Fruit fly (Drosophila melanogaster) whole organism, embryonic: ENCODE results near the gene Tbc1d22.

Source experiments
- CG12659 ChIP-seq: fragments of 200-800 bp; sonication (Bioruptor generic); optimal IDR thresholded peaks from 3 replicates; lab custom pipeline; 2017; ENCODE audit warnings: mild to moderate bottlenecking, missing biosample characterization, missing genetic modification reagents, missing genetic modification characterization
- CG17186 ChIP-seq: fragments of 200-800 bp; sonication (Bioruptor generic); optimal IDR thresholded peaks from 3 replicates; lab custom pipeline; 2017; ENCODE audit warnings: missing biosample characterization, missing genetic modification reagents, missing genetic modification characterization
- CG30020 ChIP-seq: fragments of 200-800 bp; optimal IDR thresholded peaks from 2 replicates; lab custom pipeline; 2019; ENCODE audit warnings: missing biosample characterization, mild to moderate bottlenecking, missing genetic modification characterization, moderate library complexity
- CG8089 ChIP-seq: fragments of 200-800 bp; sonication (Bioruptor generic); optimal IDR thresholded peaks from 3 replicates; lab custom pipeline; 2016; ENCODE audit warnings: missing biosample characterization, missing genetic modification characterization
- Mes4 ChIP-seq: fragments of 200-800 bp; sonication (Bioruptor generic); optimal IDR thresholded peaks from 2 replicates; lab custom pipeline; 2016; ENCODE audit warnings: missing biosample characterization, missing genetic modification characterization
- Sin3A ChIP-seq: fragments of >200 bp; optimal IDR thresholded peaks from 2 replicates; lab custom pipeline; 2018
- corto ChIP-seq: fragments of 200-800 bp; sonication (Bioruptor generic); optimal IDR thresholded peaks from 2 replicates; lab custom pipeline; 2016; ENCODE audit warnings: missing biosample characterization, mild to moderate bottlenecking, missing genetic modification characterization, moderate library complexity
- crc ChIP-seq: fragments of 200-800 bp; sonication (Bioruptor generic); optimal IDR thresholded peaks from 2 replicates; lab custom pipeline; 2016; ENCODE audit warnings: missing biosample characterization, missing genetic modification characterization
- fd102C ChIP-seq: fragments of 200-800 bp; sonication (Bioruptor generic); optimal IDR thresholded peaks from 2 replicates; lab custom pipeline; 2018; ENCODE audit warnings: missing biosample characterization, mild to moderate bottlenecking, missing genetic modification characterization, moderate library complexity

dm6 chr3R:21059486-21060356 lies 42.3 kb upstream of the Tbc1d22 start:
- TF ChIP-seq CG17186 (GFP tag; lab: Kevin White, UChicago) = no peak
- TF ChIP-seq fd102C (GFP tag; lab: Kevin White, UChicago) = no peak
- TF ChIP-seq Mes4 (GFP tag; lab: Kevin White, UChicago) = no peak
- no peak for TF ChIP-seq CG12659 (GFP tag; lab: Kevin White, UChicago)
- TF ChIP-seq corto (GFP tag; lab: Kevin White, UChicago) = no peak
- TF ChIP-seq CG8089 (GFP tag; lab: Kevin White, UChicago) = no peak
- no peak for TF ChIP-seq CG30020 (tag; lab: Kevin White, UChicago)
- no peak for TF ChIP-seq Sin3A
- TF ChIP-seq crc (GFP tag; lab: Kevin White, UChicago) = no peak
